Fruit fly (Drosophila melanogaster) whole organism, pupa: ENCODE data around the gene grsm.

Experiments
- CG12605 ChIP-seq: fragments of 200-800 bp; sonication (Bioruptor generic); IDR thresholded peaks from 2 replicates; pipeline ENCODE4 v1.3.6; 2022; ENCODE audit warnings: missing biosample characterization, missing genetic modification characterization
- CG9948 ChIP-seq: fragments of 200-800 bp; sonication (Bioruptor generic); optimal IDR thresholded peaks from 2 replicates; lab custom pipeline; 2018; ENCODE audit warnings: missing biosample characterization, mild to moderate bottlenecking, missing genetic modification characterization, moderate library complexity
- EcR ChIP-seq: fragments of 200-800 bp; sonication (Bioruptor generic); optimal IDR thresholded peaks from 3 replicates; lab custom pipeline; 2019; ENCODE audit warnings: missing biosample characterization, missing genetic modification characterization, mild to moderate bottlenecking, moderate library complexity, missing genetic modification reagents
- Pif1A ChIP-seq: fragments of 200-800 bp; sonication (Bioruptor generic); optimal IDR thresholded peaks from 3 replicates; lab custom pipeline; 2016; ENCODE audit warnings: missing biosample characterization, missing genetic modification characterization
- gl ChIP-seq: fragments of 200-800 bp; sonication (Bioruptor generic); optimal IDR thresholded peaks from 2 replicates; lab custom pipeline; 2018; ENCODE audit warnings: missing biosample characterization, mild to moderate bottlenecking, missing genetic modification characterization

dm6 chr3R:12960227-12960626 is 7.3 kb downstream of the grsm start:
- no peak for TF ChIP-seq CG9948 (tag; lab: Kevin White, UChicago)
- no peak for TF ChIP-seq gl
- no peak for TF ChIP-seq CG12605 (GFP tag; lab: Robert Waterston, UW)
- TF ChIP-seq Pif1A (GFP tag; lab: Kevin White, UChicago) = no peak
- peak; percentile 47 for TF ChIP-seq EcR (GFP tag; lab: Kevin White, UChicago)
